Fruit fly (Drosophila melanogaster) whole organism, pupa: Measurements from ENCODE around the gene nAChRalpha1.

Experiments
- CG12605 ChIP-seq: fragments of 200-800 bp; sonication (Bioruptor generic); IDR thresholded peaks from 2 replicates; pipeline ENCODE4 v1.3.6; 2022; ENCODE audit warnings: missing biosample characterization, missing genetic modification characterization
- EcR ChIP-seq: fragments of 200-800 bp; sonication (Bioruptor generic); optimal IDR thresholded peaks from 3 replicates; lab custom pipeline; 2019; ENCODE audit warnings: missing biosample characterization, missing genetic modification characterization, mild to moderate bottlenecking, moderate library complexity, missing genetic modification reagents
- Pif1A ChIP-seq: fragments of 200-800 bp; sonication (Bioruptor generic); optimal IDR thresholded peaks from 3 replicates; lab custom pipeline; 2016; ENCODE audit warnings: missing biosample characterization, missing genetic modification characterization

dm6 chr3R:24348420-24349190 is 108.4 kb downstream of the nAChRalpha1 start, which contains the start of the genes CG5746 and CG6454:
- TF ChIP-seq CG12605 (GFP tag; lab: Robert Waterston, UW) (no peak), EcR (GFP tag; lab: Kevin White, UChicago) (no peak), Pif1A (GFP tag; lab: Kevin White, UChicago) (no peak)
